Worm (Caenorhabditis elegans): ENCODE results near the gene nhr-55.

DNA sequence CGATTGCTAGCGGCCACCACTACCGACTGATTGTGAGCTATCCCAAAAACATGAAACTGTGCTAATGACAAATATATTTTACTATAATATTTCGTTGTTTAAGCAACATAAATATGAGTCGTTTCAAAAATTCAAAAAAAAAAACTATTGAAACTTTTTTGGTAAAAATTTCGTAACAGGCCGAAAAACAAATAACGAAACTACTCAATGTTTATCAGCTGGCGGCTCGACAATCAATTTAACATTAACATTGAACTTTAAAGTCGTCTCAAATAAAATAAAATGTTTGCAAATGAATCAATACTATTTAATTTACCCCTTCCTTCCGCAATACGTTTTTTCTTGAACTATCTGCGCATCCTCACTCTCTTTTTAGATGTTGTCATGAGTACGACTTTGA lies 20.1 kb upstream of the nhr-55 start:
- TF ChIP-seq lin-13 (tag; optimal IDR thresholded peaks at IDR 0.05) (no peak), mep-1 (tag; optimal IDR thresholded peaks at IDR 0.05) (no peak), nhr-76 (tag; optimal IDR thresholded peaks at IDR 0.05) (no peak), elt-3 (tag; optimal IDR thresholded peaks at IDR 0.05) (no peak), unc-62 (GFP tag; optimal IDR thresholded peaks at IDR 0.05) (no peak), lsy-2 (tag; optimal IDR thresholded peaks at IDR 0.05) (no peak)

Data from whole organism, mixed stage, embryonic.